Worm (Caenorhabditis elegans) whole organism, late embryonic: ENCODE results near the gene mltn-6.

Experiments
- C08G9.2 ChIP-seq: sonication (generic microtip); optimal IDR thresholded peaks from 2 replicates; lab custom pipeline; 2016; ENCODE audit warnings: mild to moderate bottlenecking, missing genetic modification characterization, moderate library complexity, missing compliant biosample characterization
- F13H6.1 ChIP-seq: sonication (generic microtip); optimal IDR thresholded peaks from 2 replicates; lab custom pipeline; 2016; ENCODE audit warnings: missing genetic modification characterization, missing compliant biosample characterization
- K09A11.1 ChIP-seq: sonication (generic microtip); optimal IDR thresholded peaks from 2 replicates; lab custom pipeline; 2017; ENCODE audit warnings: antibody characterized with exemption, mild to moderate bottlenecking, missing genetic modification characterization, missing compliant biosample characterization; ENCODE audit not compliant: insufficient read depth
- Y22D7AL.16 ChIP-seq: sonication (generic microtip); optimal IDR thresholded peaks from 2 replicates; lab custom pipeline; 2016; ENCODE audit warnings: missing genetic modification characterization, missing compliant biosample characterization
- ahr-1 ChIP-seq: sonication (generic microtip); optimal IDR thresholded peaks from 2 replicates; lab custom pipeline; 2016; ENCODE audit warnings: missing genetic modification characterization, missing compliant biosample characterization
- ama-1 ChIP-seq: fragments of 150-350 bp; optimal IDR thresholded peaks from 2 replicates; lab custom pipeline; 2014
- ceh-19 ChIP-seq: fragments of 200-800 bp; sonication (Bioruptor generic); optimal IDR thresholded peaks from 2 replicates; lab custom pipeline; 2018; ENCODE audit warnings: mild to moderate bottlenecking, missing genetic modification characterization, missing compliant biosample characterization
- ceh-2 ChIP-seq: sonication (generic microtip); optimal IDR thresholded peaks from 2 replicates; lab custom pipeline; 2016; ENCODE audit warnings: missing genotype, missing genetic modification characterization, missing compliant biosample characterization
- ceh-22 ChIP-seq: sonication (generic microtip); optimal IDR thresholded peaks from 2 replicates; lab custom pipeline; 2017; ENCODE audit warnings: missing biosample characterization, missing genetic modification characterization
- ceh-24 ChIP-seq: sonication (generic microtip); optimal IDR thresholded peaks from 2 replicates; lab custom pipeline; 2016; ENCODE audit warnings: mild to moderate bottlenecking, missing genetic modification characterization, missing compliant biosample characterization
- ceh-48 ChIP-seq: sonication (generic microtip); optimal IDR thresholded peaks from 2 replicates; lab custom pipeline; 2016; ENCODE audit warnings: missing genetic modification characterization, inconsistent platforms, missing compliant biosample characterization
- dmd-4 ChIP-seq: sonication (generic microtip); optimal IDR thresholded peaks from 2 replicates; lab custom pipeline; 2016; ENCODE audit warnings: borderline replicate concordance, missing genetic modification characterization, missing compliant biosample characterization
- elt-2 ChIP-seq: sonication (generic microtip); optimal IDR thresholded peaks from 2 replicates; lab custom pipeline; 2016; ENCODE audit warnings: missing genetic modification reagents, missing genetic modification characterization, missing compliant biosample characterization
- elt-4 ChIP-seq: sonication (generic microtip); optimal IDR thresholded peaks from 2 replicates; lab custom pipeline; 2016; ENCODE audit warnings: missing genetic modification characterization, missing compliant biosample characterization
- eyg-1 ChIP-seq: sonication (generic microtip); optimal IDR thresholded peaks from 2 replicates; lab custom pipeline; 2016; ENCODE audit warnings: missing genotype, missing genetic modification characterization, missing compliant biosample characterization
- fkh-6 ChIP-seq: sonication (generic microtip); optimal IDR thresholded peaks from 2 replicates; lab custom pipeline; 2016; ENCODE audit warnings: missing genetic modification characterization, missing compliant biosample characterization
- hlh-30 ChIP-seq: sonication (generic microtip); optimal IDR thresholded peaks from 2 replicates; lab custom pipeline; 2017; ENCODE audit warnings: antibody characterized with exemption, missing genetic modification characterization, missing compliant biosample characterization; ENCODE audit not compliant: insufficient read depth
- hlh-8 ChIP-seq: sonication (generic microtip); optimal IDR thresholded peaks from 2 replicates; lab custom pipeline; 2016; ENCODE audit warnings: missing genotype, missing genetic modification characterization, missing compliant biosample characterization
- mec-3 ChIP-seq: sonication (generic microtip); optimal IDR thresholded peaks from 2 replicates; lab custom pipeline; 2016; ENCODE audit warnings: borderline replicate concordance, missing genetic modification characterization, missing compliant biosample characterization
- nfya-1 ChIP-seq: sonication (generic microtip); optimal IDR thresholded peaks from 2 replicates; lab custom pipeline; 2017; ENCODE audit warnings: missing genetic modification characterization, mild to moderate bottlenecking, missing compliant biosample characterization, antibody characterized with exemption, moderate library complexity
- npax-4 ChIP-seq: sonication (generic microtip); optimal IDR thresholded peaks from 2 replicates; lab custom pipeline; 2016; ENCODE audit warnings: missing genetic modification characterization, missing compliant biosample characterization
- odd-2 ChIP-seq: sonication (generic microtip); optimal IDR thresholded peaks from 2 replicates; lab custom pipeline; 2017; ENCODE audit warnings: antibody characterized with exemption, mild to moderate bottlenecking, missing genetic modification characterization, missing compliant biosample characterization
- pat-9 ChIP-seq: fragments of 200-800 bp; sonication (Bioruptor generic); optimal IDR thresholded peaks from 2 replicates; lab custom pipeline; 2018; ENCODE audit warnings: mild to moderate bottlenecking, missing genetic modification characterization, moderate library complexity, missing compliant biosample characterization
- pax-1 ChIP-seq: fragments of 150-350 bp; optimal IDR thresholded peaks from 2 replicates; lab custom pipeline; 2014; ENCODE audit warnings: missing biosample characterization, missing genetic modification characterization
- pha-2 ChIP-seq: sonication (generic microtip); optimal IDR thresholded peaks from 2 replicates; lab custom pipeline; 2017; ENCODE audit warnings: mild to moderate bottlenecking, missing genetic modification characterization, missing compliant biosample characterization
- pha-4 ChIP-seq: fragments of 150-350 bp; optimal IDR thresholded peaks from 2 replicates; lab custom pipeline; 2018; ENCODE audit warnings: missing biosample characterization, missing genetic modification reagents, missing genetic modification characterization
- ref-2 ChIP-seq: sonication (generic microtip); optimal IDR thresholded peaks from 2 replicates; lab custom pipeline; 2016; ENCODE audit warnings: missing genetic modification characterization, missing compliant biosample characterization
- rnt-1 ChIP-seq: sonication (generic microtip); optimal IDR thresholded peaks from 2 replicates; lab custom pipeline; 2016; ENCODE audit warnings: missing genetic modification characterization, missing compliant biosample characterization
- ttx-3 ChIP-seq: sonication (generic microtip); optimal IDR thresholded peaks from 2 replicates; lab custom pipeline; 2016; ENCODE audit warnings: missing genetic modification reagents, missing genetic modification characterization, missing compliant biosample characterization
- unc-3 ChIP-seq, 2 experiments: fragments of 200-800 bp in 1 of 2; sonication (Bioruptor generic) in 1 of 2; sonication (generic microtip) in 1 of 2; conservative IDR thresholded peaks in 1 of 2; optimal IDR thresholded peaks in 1 of 2; 2 replicates each; pipeline versions ENCODE4 v1.3.6 to Lab custom; 2016 to 2022; ENCODE audit warnings: missing compliant biosample characterization in 2 of 2, missing genetic modification characterization in 2 of 2, missing genetic modification reagents in 1 of 2
- unc-55 ChIP-seq: sonication (generic microtip); optimal IDR thresholded peaks from 2 replicates; lab custom pipeline; 2017; ENCODE audit warnings: missing biosample characterization, missing genetic modification reagents, missing genetic modification characterization
- zip-5 ChIP-seq: sonication (generic microtip); optimal IDR thresholded peaks from 2 replicates; lab custom pipeline; 2016; ENCODE audit warnings: missing genetic modification characterization, missing compliant biosample characterization
- ztf-16 ChIP-seq: sonication (generic microtip); optimal IDR thresholded peaks from 2 replicates; lab custom pipeline; 2017; ENCODE audit warnings: missing genetic modification characterization, missing compliant biosample characterization

Gene mltn-6

DNA sequence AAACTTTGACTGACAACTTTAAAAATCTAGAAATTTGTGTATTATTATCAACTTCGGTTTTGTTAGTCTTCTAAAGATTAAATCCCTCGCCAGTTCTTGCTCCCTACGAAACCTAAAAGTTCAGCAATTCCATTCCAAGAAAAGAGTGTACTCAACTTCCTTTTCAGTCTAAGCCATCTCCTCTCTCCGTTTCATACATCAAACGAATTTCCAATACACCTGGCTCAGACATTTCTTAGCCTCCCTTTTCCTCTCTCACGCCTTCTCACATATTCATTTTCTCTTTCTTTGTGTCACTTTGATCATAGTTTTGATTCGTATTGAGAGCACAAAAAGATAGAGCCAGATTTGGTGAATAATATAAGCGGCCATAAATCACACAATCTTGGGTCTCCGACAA is 31.6 kb downstream of the mltn-6 start, which contains the start of gene nhr-253:
TSS of gene nhr-253 (plus strand) at position 285 of the 400 bp plus-strand sequence.
- no peak for TF ChIP-seq zip-5 (tag; lab: Kevin White, UChicago)
- no peak for TF ChIP-seq ahr-1 (tag; lab: Kevin White, UChicago)
- TF ChIP-seq dmd-4 (tag; lab: Kevin White, UChicago) = no peak
- no peak for TF ChIP-seq K09A11.1 (tag; lab: Kevin White, UChicago)
- TF ChIP-seq nfya-1 = no peak
- TF ChIP-seq odd-2 = no peak
- TF ChIP-seq rnt-1 (tag; lab: Kevin White, UChicago) = no peak
- no peak for TF ChIP-seq ref-2 (tag; lab: Kevin White, UChicago)
- no peak for TF ChIP-seq pax-1 (tag; lab: Kevin White, UChicago)
- no peak for TF ChIP-seq ceh-19
- no peak for TF ChIP-seq ttx-3 (tag; lab: Kevin White, UChicago)
- no peak for TF ChIP-seq npax-4
- no peak for TF ChIP-seq ceh-48 (tag; lab: Kevin White, UChicago)

DNA sequence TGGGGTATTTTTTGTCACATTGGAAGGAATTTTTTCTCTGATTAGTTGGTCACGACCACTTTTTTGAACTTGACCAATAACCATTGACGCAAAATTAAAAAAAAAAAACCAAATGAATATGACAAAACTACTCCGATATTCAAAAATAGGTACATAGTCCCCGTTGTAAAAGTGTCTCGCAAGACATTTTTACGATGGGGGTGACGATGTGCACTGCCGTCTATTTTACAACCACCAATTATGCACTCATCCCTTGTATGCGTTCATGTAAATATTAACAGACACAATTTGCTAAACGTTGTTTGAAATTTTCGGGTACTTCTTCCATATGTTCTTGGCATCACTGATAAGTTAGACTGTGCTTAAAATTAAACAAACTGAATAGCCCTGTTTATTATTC is 35.0 kb downstream of the mltn-6 start, which contains the start of gene scl-27:
TSS of gene scl-27 (plus strand) at position 301 of the 400 bp plus-strand sequence.
- no peak for TF ChIP-seq ceh-22 (tag; lab: Kevin White, UChicago)
- no peak for TF ChIP-seq fkh-6
- TF ChIP-seq pha-4 (tag; lab: Kevin White, UChicago) = no peak
- no peak for TF ChIP-seq hlh-8 (tag; lab: Kevin White, UChicago)
- no peak for TF ChIP-seq F13H6.1 (tag; lab: Kevin White, UChicago)

- TF ChIP-seq ama-1 (lab: Kevin White, UChicago) = no peak
- TF ChIP-seq, all 69 proteins: peak for 0
Measured at ce11 chrV:403028-403427, 38.3 kb downstream of the mltn-6 start, which contains the start of gene srh-62. Gene srh-62 (minus strand): TSS chrV:403128.

DNA sequence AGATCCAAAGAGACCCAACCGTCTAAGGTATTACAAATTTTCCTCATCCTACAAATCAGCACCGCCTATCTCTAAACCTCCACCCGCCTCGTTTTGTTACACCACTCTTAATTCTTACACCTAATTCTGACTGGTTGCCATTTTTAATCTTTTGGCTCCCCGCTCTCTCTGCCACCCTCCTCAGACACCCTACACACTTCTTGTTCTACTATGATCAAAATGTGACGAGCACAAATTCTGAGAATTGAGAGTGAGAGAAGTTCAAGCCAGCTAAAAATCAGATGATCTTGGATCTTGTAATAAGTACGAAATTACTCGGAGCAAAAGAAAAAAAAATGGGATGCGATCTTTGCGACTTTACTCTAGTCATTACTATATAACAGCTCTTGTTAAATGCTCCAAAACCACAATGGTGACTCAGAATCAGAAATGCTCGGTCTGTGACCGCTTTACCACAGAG is 39.5 kb downstream of the mltn-6 start, which contains the start of gene nhr-252:
TSS of gene nhr-252 (plus strand) at position 410 of the 460 bp plus-strand sequence.
- TF ChIP-seq ttx-3 (tag; lab: Kevin White, UChicago) (no peak), unc-55 (GFP tag; lab: Kevin White, UChicago) (no peak), pat-9 (tag; lab: Kevin White, UChicago) (no peak), hlh-8 (tag; lab: Kevin White, UChicago) (no peak), hlh-30 (tag; lab: Kevin White, UChicago) (no peak)
- TF ChIP-seq, all 69 proteins: peak for 0

DNA sequence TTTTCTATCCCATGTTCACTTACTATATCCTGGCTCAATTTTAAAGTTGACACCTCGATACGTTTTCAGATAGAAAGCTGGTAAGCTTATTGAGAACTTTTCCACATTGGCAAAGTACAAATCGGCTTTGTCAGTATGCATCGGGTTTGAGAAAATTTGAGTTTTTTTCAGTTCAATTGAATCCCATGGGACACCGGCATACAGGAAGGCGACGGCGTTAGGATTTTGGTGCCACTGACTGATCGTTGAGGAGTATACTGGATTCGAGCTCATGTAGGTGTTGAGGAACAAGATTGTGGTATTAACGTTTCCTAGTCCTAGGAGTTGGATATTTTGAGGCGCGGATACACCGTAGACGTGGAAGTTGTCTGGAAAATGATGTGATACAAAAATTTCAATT is 48.1 kb downstream of the mltn-6 start:
- no peak for TF ChIP-seq unc-3 (GFP tag; conservative IDR thresholded peaks at IDR 0.05; lab: Robert Waterston, UW)
- no peak for TF ChIP-seq unc-3 (tag; optimal IDR thresholded peaks at IDR 0.05; lab: Kevin White, UChicago)
- TF ChIP-seq mec-3 (tag; lab: Kevin White, UChicago) = no peak
- no peak for TF ChIP-seq ceh-19
- no peak for TF ChIP-seq elt-4 (tag; lab: Kevin White, UChicago)
- no peak for TF ChIP-seq ahr-1 (tag; lab: Kevin White, UChicago)
- no peak for TF ChIP-seq eyg-1 (tag; lab: Kevin White, UChicago)
- TF ChIP-seq ceh-24 (tag; lab: Kevin White, UChicago) = no peak
- no peak for TF ChIP-seq ztf-16 (tag; lab: Kevin White, UChicago)
- TF ChIP-seq, all 69 proteins: peak for 0

ce11 chrV:414630-415029 is 49.9 kb downstream of the mltn-6 start, which contains the start of gene dod-19:
Gene dod-19 (minus strand): TSS chrV:414759.
- no peak for TF ChIP-seq ceh-24 (tag; lab: Kevin White, UChicago)
- no peak for TF ChIP-seq elt-2 (tag; lab: Kevin White, UChicago)
- TF ChIP-seq pha-2 (tag; lab: Kevin White, UChicago) = no peak
- TF ChIP-seq ceh-2 (tag; lab: Kevin White, UChicago) = no peak
- no peak for TF ChIP-seq Y22D7AL.16 (tag; lab: Kevin White, UChicago)
- no peak for TF ChIP-seq C08G9.2 (tag; lab: Kevin White, UChicago)
- TF ChIP-seq K09A11.1 (tag; lab: Kevin White, UChicago) = no peak
